Fruit fly (Drosophila melanogaster): ENCODE results near the gene brat.

DNA sequence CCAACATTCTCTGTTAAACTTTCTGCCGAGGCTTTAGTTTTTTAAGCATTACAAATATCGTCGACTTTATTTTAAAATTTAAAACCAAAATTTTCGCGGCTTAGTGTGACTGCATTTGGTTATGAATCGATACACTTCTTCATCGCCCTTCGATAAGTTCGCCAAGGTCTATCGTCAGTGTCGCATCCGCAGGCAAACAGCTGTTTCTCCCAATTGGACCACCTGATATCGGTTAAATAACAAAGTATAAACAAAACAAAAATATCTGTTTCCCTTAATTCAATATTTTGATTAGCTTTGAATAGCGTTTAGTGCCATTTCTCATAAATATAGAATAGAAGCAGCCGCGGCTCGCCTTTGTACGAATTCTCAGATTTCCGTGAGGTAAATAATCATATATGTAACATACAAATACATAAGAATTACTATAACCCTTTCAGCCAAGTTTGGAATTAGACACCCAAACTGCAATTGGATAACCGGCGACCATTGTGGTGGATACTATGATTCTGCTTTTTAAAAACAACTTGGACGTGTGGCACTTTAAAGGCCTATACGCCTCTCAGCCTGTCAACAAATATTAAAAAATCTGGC lies 19.3 kb upstream of the brat start, which contains the start of gene CG10561:
- TF ChIP-seq CG8159 (tag; optimal IDR thresholded peaks at IDR 0.05) (no peak), gl (tag; optimal IDR thresholded peaks at IDR 0.05) (no peak), rn (GFP tag; IDR thresholded peaks at IDR 0.05) (no peak), CG34367 (tag; optimal IDR thresholded peaks at IDR 0.05) (no peak), D1 (tag; optimal IDR thresholded peaks at IDR 0.05) (no peak), CG10348 (GFP tag; IDR thresholded peaks at IDR 0.05) (no peak), Snoo (tag; optimal IDR thresholded peaks at IDR 0.05) (no peak), Pif1B (GFP tag; optimal IDR thresholded peaks at IDR 0.05) (no peak), CG14655 (GFP tag; optimal IDR thresholded peaks at IDR 0.05) (no peak), CG4496 (GFP tag; IDR thresholded peaks at IDR 0.05) (no peak), CG9948 (tag; optimal IDR thresholded peaks at IDR 0.05) (no peak), EcR (GFP tag; optimal IDR thresholded peaks at IDR 0.05) (no peak), CG8301 (tag; optimal IDR thresholded peaks at IDR 0.05) (no peak)

Measured in whole organism, pupa.